Fruit fly (Drosophila melanogaster): ENCODE measurements around the gene cysu.
A peak's percentile ranks its signal among the peaks of the same experiment; 100 is the strongest.

The cysu gene

DNA sequence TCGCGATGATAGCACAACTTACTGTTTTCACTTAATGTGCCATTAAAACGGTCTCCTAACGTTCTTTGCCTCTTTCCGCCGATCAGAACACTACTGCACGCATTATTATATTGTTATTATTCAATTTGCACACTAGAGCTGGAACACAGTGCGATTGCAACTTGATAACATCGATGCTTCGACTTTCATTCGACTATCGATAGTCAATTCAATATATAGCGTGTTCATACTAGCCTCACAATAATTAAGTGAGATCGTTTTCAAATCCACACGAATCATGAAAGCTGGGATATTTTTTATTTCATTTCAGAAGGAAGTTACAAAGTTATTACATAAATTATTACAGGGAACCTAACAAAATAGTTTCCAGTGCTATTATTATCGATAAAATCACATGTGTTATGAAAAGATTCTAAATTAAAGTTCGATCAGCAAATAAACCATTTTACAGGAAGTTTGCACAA lies 24.2 kb upstream of the cysu start (continued):
- TF ChIP-seq salr (GFP tag; optimal IDR thresholded peaks at IDR 0.05) = no peak
- TF ChIP-seq pdm3 (GFP tag; optimal IDR thresholded peaks at IDR 0.05) = peak; percentile 60
- peak; percentile 28 for TF ChIP-seq CG10631 (GFP tag; optimal IDR thresholded peaks at IDR 0.05)
- TF ChIP-seq fkh (GFP tag; optimal IDR thresholded peaks at IDR 0.05) = peak; percentile 67
- TF ChIP-seq CG7368 (GFP tag; optimal IDR thresholded peaks at IDR 0.05) = no peak
- TF ChIP-seq Ets21C (GFP tag; optimal IDR thresholded peaks at IDR 0.05) = peak; percentile 20
- no peak for TF ChIP-seq CG4318 (GFP tag; optimal IDR thresholded peaks at IDR 0.05)
- no peak for TF ChIP-seq Blimp-1 (GFP tag; optimal IDR thresholded peaks at IDR 0.05)
- peak; percentile 53 for TF ChIP-seq lz (GFP tag; optimal IDR thresholded peaks at IDR 0.05)
- TF ChIP-seq Met (GFP tag; optimal IDR thresholded peaks at IDR 0.05) = peak; percentile 41
- TF ChIP-seq svp (GFP tag) = no peak
- peak; percentile 56 for TF ChIP-seq CG32006 (GFP tag; optimal IDR thresholded peaks at IDR 0.05)
- TF ChIP-seq CG9139 (GFP tag; optimal IDR thresholded peaks at IDR 0.05) = no peak
- TF ChIP-seq CG3032 (tag; optimal IDR thresholded peaks at IDR 0.05) = peak; percentile 24
- TF ChIP-seq CG15336 (GFP tag; IDR thresholded peaks at IDR 0.05) = peak; percentile 53
- TF ChIP-seq CG6163 (GFP tag; IDR thresholded peaks at IDR 0.05) = no peak
- no peak for TF ChIP-seq CG34406 (GFP tag; optimal IDR thresholded peaks at IDR 0.05)
- no peak for TF ChIP-seq cyc (GFP tag; optimal IDR thresholded peaks at IDR 0.05)
- peak; percentile 51 for TF ChIP-seq Hr39 (GFP tag; optimal IDR thresholded peaks at IDR 0.05)
- no peak for TF ChIP-seq CG6854 (GFP tag; optimal IDR thresholded peaks at IDR 0.05)
- peak; percentile 44 for TF ChIP-seq esn (GFP tag; optimal IDR thresholded peaks at IDR 0.05)
- no peak for TF ChIP-seq Ets96B (tag; optimal IDR thresholded peaks at IDR 0.05)
- no peak for TF ChIP-seq CG11902 (GFP tag; optimal IDR thresholded peaks at IDR 0.05)
- TF ChIP-seq Eip93F (GFP tag; optimal IDR thresholded peaks at IDR 0.05) = no peak
- peak; percentile 45 for TF ChIP-seq OdsH (GFP tag; optimal IDR thresholded peaks at IDR 0.05)

DNA sequence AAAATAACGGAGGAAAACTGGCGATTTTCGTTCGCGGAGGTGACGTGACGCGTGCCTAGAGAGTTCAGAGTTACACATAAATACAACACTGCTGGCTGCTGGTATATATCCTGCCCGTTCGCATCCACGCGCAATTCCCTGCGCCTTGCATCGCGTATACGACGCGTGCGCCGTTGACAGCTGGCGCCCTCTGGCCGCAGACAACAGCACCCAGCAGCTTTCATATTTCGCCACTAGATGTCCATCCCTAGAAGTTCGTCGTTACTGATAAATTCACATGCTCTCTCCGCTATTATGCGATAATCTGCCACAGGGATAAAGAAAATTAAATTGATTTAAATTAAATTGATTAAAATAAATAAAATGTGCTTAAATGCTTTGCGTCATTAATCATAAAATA lies 23.1 kb upstream of the cysu start, which contains the start of gene Sur-8:
TSS of gene Sur-8 (minus strand) at position 82 of the 400 bp plus-strand sequence.
- TF ChIP-seq Sox14 (GFP tag; optimal IDR thresholded peaks at IDR 0.05) (peak; percentile 52), CG32006 (GFP tag; optimal IDR thresholded peaks at IDR 0.05) (peak; percentile 26), CG4318 (GFP tag; optimal IDR thresholded peaks at IDR 0.05) (no peak), CG3032 (tag; optimal IDR thresholded peaks at IDR 0.05) (no peak), eg (GFP tag; IDR thresholded peaks at IDR 0.05) (no peak; the same call in 2 of the 3 replicates), CG6808 (GFP tag; optimal IDR thresholded peaks at IDR 0.05) (no peak), pdm3 (GFP tag; optimal IDR thresholded peaks at IDR 0.05) (peak; percentile 65), OdsH (GFP tag; optimal IDR thresholded peaks at IDR 0.05) (peak; percentile 51), CG8632 (GFP tag; optimal IDR thresholded peaks at IDR 0.05) (no peak), CG34406 (GFP tag; optimal IDR thresholded peaks at IDR 0.05) (peak; percentile 6), Hr38 (GFP tag; optimal IDR thresholded peaks at IDR 0.05) (no peak), CG6792 (GFP tag; optimal IDR thresholded peaks at IDR 0.05) (peak; percentile 23), salr (GFP tag; optimal IDR thresholded peaks at IDR 0.05) (no peak), Lpt (GFP tag; optimal IDR thresholded peaks at IDR 0.05) (no peak), ss (GFP tag; optimal IDR thresholded peaks at IDR 0.05) (no peak), fd85E (GFP tag; optimal IDR thresholded peaks at IDR 0.05) (no peak), Sox15 (GFP tag; optimal IDR thresholded peaks at IDR 0.05) (no peak), CG3919 (GFP tag; optimal IDR thresholded peaks at IDR 0.05) (peak; percentile 69), CG7368 (GFP tag; optimal IDR thresholded peaks at IDR 0.05) (peak; percentile 8), CG11294 (GFP tag; IDR thresholded peaks at IDR 0.05) (no peak), svp (GFP tag) (peak; percentile 68), Ets96B (tag; optimal IDR thresholded peaks at IDR 0.05) (no peak), Hr39 (GFP tag; optimal IDR thresholded peaks at IDR 0.05) (peak; percentile 64), net (GFP tag; optimal IDR thresholded peaks at IDR 0.05) (peak; percentile 49), cyc (GFP tag; optimal IDR thresholded peaks at IDR 0.05) (peak; percentile 63), CG10669 (GFP tag; optimal IDR thresholded peaks at IDR 0.05) (no peak), lz (GFP tag; optimal IDR thresholded peaks at IDR 0.05) (peak; percentile 55), Met (GFP tag; optimal IDR thresholded peaks at IDR 0.05) (peak; percentile 54), topi (GFP tag; optimal IDR thresholded peaks at IDR 0.05) (peak; percentile 32), Eip75B (GFP tag; optimal IDR thresholded peaks at IDR 0.05) (peak; percentile 30), CG11762 (GFP tag; optimal IDR thresholded peaks at IDR 0.05; ENCODE audit: insufficient read depth) (peak; percentile 15), vri (GFP tag; optimal IDR thresholded peaks at IDR 0.05) (peak; percentile 35), esn (GFP tag; optimal IDR thresholded peaks at IDR 0.05) (peak; percentile 62), Eip78C (GFP tag) (peak; percentile 76), Ets21C (GFP tag; optimal IDR thresholded peaks at IDR 0.05) (peak; percentile 4), fd59A (GFP tag; optimal IDR thresholded peaks at IDR 0.05) (no peak), CG16779 (tag; optimal IDR thresholded peaks at IDR 0.05) (no peak), dsx (GFP tag; optimal IDR thresholded peaks at IDR 0.05; ENCODE audit: poor library complexity, severe bottlenecking) (no peak), CG6276 (GFP tag; optimal IDR thresholded peaks at IDR 0.05) (no peak), CG11902 (GFP tag; optimal IDR thresholded peaks at IDR 0.05) (no peak)

Data from whole organism, prepupa.